Worm (Caenorhabditis elegans) whole organism, L4/young adult: ENCODE measurements around the gene ctns-1.
A peak's percentile ranks its signal among the peaks of the same experiment; 100 is the strongest.

Source experiments
- W03F9.2 ChIP-seq: fragments of 150-350 bp; optimal IDR thresholded peaks from 2 replicates; lab custom pipeline; 2014; ENCODE audit warnings: missing biosample characterization, missing genetic modification characterization
- dao-5 ChIP-seq: sonication (generic microtip); optimal IDR thresholded peaks from 2 replicates; lab custom pipeline; 2016; ENCODE audit warnings: missing genotype, missing genetic modification characterization, moderate library complexity, missing compliant biosample characterization
- him-1 ChIP-seq: sonication (generic microtip); optimal IDR thresholded peaks from 2 replicates; lab custom pipeline; 2016; ENCODE audit warnings: missing genotype, missing genetic modification reagents, missing genetic modification characterization, missing compliant biosample characterization

Gene ctns-1

ce11 chrII:8136818-8137217 lies at the start of gene ctns-1:
TSS of gene ctns-1 (minus strand) at chrII:8136918.
- TF ChIP-seq dao-5 (no peak), W03F9.2 (tag; lab: Kevin White, UChicago) (no peak), him-1 (tag; lab: Kevin White, UChicago) (no peak)

ce11 chrII:8185016-8185493 lies 48.3 kb upstream of the ctns-1 start, which contains the start of the genes mig-5 and cct-1:
TSS of gene mig-5 (minus strand) at chrII:8185023.
TSS of gene cct-1 (plus strand) at chrII:8185443.
- TF ChIP-seq dao-5 (no peak), W03F9.2 (tag; lab: Kevin White, UChicago) (peak; percentile 96), him-1 (tag; lab: Kevin White, UChicago) (peak; percentile 84)

DNA sequence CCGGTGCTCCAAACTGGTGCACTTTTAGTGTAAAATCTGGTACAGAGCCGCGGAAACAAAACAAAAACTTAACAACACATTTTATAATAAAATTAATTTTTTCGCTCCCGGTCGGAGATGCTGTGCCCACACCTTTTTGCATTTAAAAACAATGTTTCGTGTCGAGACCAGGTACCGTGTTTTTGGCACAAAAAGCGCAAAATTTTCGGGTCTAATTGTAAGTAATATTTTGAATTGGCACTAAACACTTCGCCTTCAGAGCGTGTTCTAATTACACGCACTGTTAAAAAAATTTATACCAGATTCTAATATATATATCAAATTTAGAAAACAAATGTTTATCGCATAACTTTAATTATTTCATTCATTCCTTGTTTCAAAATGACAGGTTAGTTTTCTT lies 44.7 kb upstream of the ctns-1 start, which contains the start of gene dylt-3:
Gene dylt-3, plus strand, starts transcription at position 301 of the 400 bp plus-strand sequence.
- TF ChIP-seq him-1 (tag; lab: Kevin White, UChicago), result no peak
- TF ChIP-seq dao-5, result no peak

DNA sequence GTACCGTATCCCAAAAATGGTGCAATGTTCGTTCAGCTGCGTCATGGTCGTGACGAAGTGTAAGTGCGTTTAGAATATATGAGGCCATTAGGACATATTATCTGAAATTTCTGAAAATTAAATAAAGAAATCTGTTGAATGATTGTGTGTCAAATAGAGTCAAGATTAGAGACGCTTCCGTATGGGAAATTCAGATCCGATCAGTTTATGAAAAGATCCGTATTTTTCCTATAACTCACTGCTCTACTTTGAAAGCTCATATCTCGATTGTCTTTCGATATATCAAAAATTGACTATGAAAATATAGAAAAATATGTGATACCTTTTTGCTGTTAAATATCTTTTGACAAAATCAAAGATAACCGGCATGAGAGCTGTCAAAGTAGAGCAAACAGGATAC lies 43.6 kb upstream of the ctns-1 start, which contains the start of gene T05C12.4:
Gene T05C12.4, minus strand, starts transcription at position 101 of the 400 bp plus-strand sequence.
- TF ChIP-seq him-1 (tag; lab: Kevin White, UChicago) (no peak), dao-5 (no peak), W03F9.2 (tag; lab: Kevin White, UChicago) (no peak)

DNA sequence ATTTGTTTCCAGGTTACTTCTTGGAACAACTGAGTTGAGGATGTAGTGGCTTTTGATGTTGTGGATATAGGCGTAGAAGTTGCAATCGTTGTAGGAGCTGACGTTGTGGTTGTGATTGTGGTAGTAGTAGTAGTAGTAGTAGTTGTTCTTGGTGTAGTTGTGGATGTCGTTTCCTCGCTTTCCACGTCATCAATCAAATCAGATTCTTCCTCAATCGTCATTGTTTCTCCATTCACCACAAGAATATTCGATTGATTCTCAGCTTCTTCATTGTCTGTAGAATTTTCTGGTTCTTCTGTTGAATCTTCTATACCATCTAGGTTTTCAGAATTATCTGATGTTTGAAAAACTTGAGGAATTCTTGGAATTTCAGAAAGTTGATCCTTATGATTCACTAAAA lies 41.9 kb upstream of the ctns-1 start:
- no peak for TF ChIP-seq him-1 (tag; lab: Kevin White, UChicago)
- no peak for TF ChIP-seq W03F9.2 (tag; lab: Kevin White, UChicago)
- TF ChIP-seq dao-5, result no peak

- TF ChIP-seq dao-5 (no peak), him-1 (tag; lab: Kevin White, UChicago) (no peak), W03F9.2 (tag; lab: Kevin White, UChicago) (no peak)
Measured at ce11 chrII:8177095-8177494, 40.4 kb upstream of the ctns-1 start, which contains the start of gene acr-14. TSS of gene acr-14 (minus strand) at chrII:8177195.

ce11 chrII:8174148-8174547 lies 37.4 kb upstream of the ctns-1 start:
- no peak for TF ChIP-seq him-1 (tag; lab: Kevin White, UChicago)
- TF ChIP-seq W03F9.2 (tag; lab: Kevin White, UChicago), result no peak
- no peak for TF ChIP-seq dao-5

DNA sequence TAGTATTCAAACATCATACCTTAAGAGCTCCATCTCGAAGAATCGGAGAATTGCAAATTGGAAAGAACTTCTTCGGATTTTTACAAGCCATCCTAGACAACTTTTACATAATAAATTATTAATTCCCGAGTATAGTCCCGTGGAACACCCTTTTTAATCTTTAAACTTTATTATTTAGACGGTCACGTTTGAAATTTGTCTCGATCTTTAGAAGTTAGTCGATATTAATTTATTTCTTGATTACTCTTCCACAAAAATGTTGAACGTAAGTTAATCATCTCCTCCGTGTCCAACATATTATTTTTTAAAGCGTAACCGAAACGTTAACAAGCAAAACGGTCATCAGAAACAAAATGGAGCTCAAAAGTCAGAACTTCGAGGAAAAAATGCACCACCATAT lies 36.7 kb upstream of the ctns-1 start, which contains the start of the genes decr-1.3 and T05C12.1:
Gene decr-1.3, minus strand, starts transcription at position 101 of the 400 bp plus-strand sequence.
Gene T05C12.1, plus strand, starts transcription at position 232 of the 400 bp plus-strand sequence.
- TF ChIP-seq W03F9.2 (tag; lab: Kevin White, UChicago) (no peak), dao-5 (no peak), him-1 (tag; lab: Kevin White, UChicago) (no peak)

ce11 chrII:8170374-8170773 lies 33.7 kb upstream of the ctns-1 start, which contains the start of gene T05C12.11:
TSS of gene T05C12.11 (minus strand) at chrII:8170474.
- no peak for TF ChIP-seq W03F9.2 (tag; lab: Kevin White, UChicago)
- TF ChIP-seq him-1 (tag; lab: Kevin White, UChicago), result no peak
- TF ChIP-seq dao-5, result no peak

DNA sequence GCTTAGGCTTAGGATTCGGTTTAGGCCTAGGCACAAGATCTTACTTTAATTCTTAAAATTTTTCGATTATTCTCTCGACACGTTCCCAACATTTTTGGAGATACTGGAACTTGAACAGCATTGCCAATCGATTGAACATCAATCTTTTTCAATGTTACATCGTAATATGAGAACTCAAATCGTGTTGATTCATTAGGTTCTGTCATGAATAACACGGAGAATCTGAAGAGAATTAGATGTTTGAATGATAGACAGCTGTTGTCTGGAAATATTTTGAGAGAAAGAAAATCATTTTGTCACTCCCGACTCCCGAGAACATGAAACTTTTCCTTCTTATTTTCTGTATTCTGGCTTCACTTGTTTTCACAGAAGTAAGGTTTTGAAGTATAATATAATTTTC lies 32.6 kb upstream of the ctns-1 start, which contains the start of gene T05C12.15:
Gene T05C12.15, plus strand, starts transcription at position 301 of the 400 bp plus-strand sequence.
- no peak for TF ChIP-seq W03F9.2 (tag; lab: Kevin White, UChicago)
- no peak for TF ChIP-seq dao-5
- TF ChIP-seq him-1 (tag; lab: Kevin White, UChicago), result no peak

DNA sequence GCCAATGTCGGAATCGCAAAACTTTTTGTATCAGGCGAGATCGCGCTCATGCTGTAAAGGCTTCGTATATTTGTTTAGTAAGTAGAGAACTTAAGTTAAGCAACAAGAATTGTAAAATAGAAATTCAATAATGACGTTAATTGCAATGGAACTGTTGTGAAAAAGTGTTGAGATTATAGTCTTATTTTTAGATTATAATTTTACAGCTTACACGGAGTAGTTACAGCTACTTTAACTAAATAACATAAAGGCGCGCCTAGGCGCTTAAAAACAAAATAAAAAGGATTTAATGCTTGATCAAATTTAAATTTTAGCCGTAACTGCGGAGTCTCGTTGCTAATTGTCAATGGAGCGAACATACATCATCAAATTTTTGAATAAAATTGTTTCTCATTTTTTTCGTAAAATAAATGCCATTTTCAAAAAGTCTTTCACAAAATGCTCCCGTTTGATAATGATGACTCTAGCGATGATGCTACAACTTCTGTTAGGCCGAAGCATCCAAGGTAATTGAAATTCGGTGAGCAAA lies 25.5 kb upstream of the ctns-1 start, which contains the start of the genes emb-27 and rrf-3:
Gene emb-27, minus strand, starts transcription at position 51 of the 529 bp plus-strand sequence.
Gene rrf-3, plus strand, starts transcription at position 346 of the 529 bp plus-strand sequence.
- TF ChIP-seq W03F9.2 (tag; lab: Kevin White, UChicago) (no peak), him-1 (tag; lab: Kevin White, UChicago) (no peak), dao-5 (no peak)

DNA sequence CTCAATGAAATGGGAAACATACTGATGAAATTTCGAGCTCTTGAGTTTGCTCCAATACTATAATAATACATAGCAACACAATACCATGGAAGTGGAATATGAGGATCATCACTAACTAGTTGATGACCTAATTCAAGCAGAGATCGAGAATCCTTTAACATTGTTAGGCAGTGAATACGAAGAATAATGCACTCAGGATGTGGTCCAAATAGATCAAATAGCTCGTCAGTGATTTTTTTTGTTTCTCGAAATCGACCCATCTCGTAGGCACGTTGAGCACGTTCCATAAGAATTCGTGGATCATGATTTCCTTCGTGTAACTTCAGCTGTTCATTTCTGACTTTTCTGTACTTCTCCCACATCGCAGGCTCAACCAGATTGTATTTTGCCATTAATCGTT lies 24.2 kb upstream of the ctns-1 start:
- TF ChIP-seq W03F9.2 (tag; lab: Kevin White, UChicago), result no peak
- no peak for TF ChIP-seq dao-5
- no peak for TF ChIP-seq him-1 (tag; lab: Kevin White, UChicago)

- TF ChIP-seq W03F9.2 (tag; lab: Kevin White, UChicago) (no peak), dao-5 (no peak), him-1 (tag; lab: Kevin White, UChicago) (no peak)
Measured at ce11 chrII:8157991-8158390, 21.3 kb upstream of the ctns-1 start, which contains the start of gene pch-2. TSS of gene pch-2 (plus strand) at chrII:8158349.

ce11 chrII:8156845-8157373 lies 20.2 kb upstream of the ctns-1 start, which contains the start of the genes tub-1 and tmem-138:
TSS of gene tub-1 (minus strand) at chrII:8156945.
TSS of gene tmem-138 (plus strand) at chrII:8157323.
- TF ChIP-seq dao-5 (no peak), W03F9.2 (tag; lab: Kevin White, UChicago) (no peak), him-1 (tag; lab: Kevin White, UChicago) (no peak)
